Fruit fly (Drosophila melanogaster): ENCODE results near the gene CG11927.

Gene CG11927

DNA sequence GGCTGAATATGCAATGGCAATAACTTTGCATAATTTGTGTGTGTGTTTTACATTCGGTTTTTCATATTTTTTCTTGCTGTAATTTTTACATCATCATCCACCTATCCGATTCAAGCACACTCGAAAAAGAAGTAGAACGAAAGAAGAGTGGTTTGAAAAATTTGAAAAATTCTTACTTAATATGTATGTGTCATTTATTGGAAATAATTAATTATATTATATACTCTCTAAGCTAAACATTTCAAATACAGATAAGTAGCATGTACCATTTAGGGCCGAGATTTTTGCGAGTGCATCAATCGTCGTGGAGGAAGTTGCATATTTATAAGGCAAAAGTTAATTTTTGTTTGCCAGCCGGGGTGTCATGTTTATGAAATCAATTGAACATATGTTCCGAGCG lies 41.5 kb upstream of the CG11927 start (continued):
- TF ChIP-seq MESR4 (GFP tag; optimal IDR thresholded peaks at IDR 0.05) (no peak), croc (GFP tag; conservative IDR thresholded peaks at IDR 0.05) (no peak), pfk (GFP tag; optimal IDR thresholded peaks at IDR 0.05) (no peak), Meics (GFP tag; optimal IDR thresholded peaks at IDR 0.05) (no peak), CG4707 (GFP tag; optimal IDR thresholded peaks at IDR 0.05) (no peak), CG2678 (tag; optimal IDR thresholded peaks at IDR 0.05) (peak; percentile 10), chif (GFP tag; optimal IDR thresholded peaks at IDR 0.05) (no peak), Nf-YC (tag; optimal IDR thresholded peaks at IDR 0.05) (peak; percentile 4), fd102C (GFP tag; optimal IDR thresholded peaks at IDR 0.05) (no peak), CG2129 (GFP tag; IDR thresholded peaks at IDR 0.05; ENCODE audit: partially characterized antibody) (no peak), so (GFP tag; IDR thresholded peaks at IDR 0.05) (peak; percentile 66; the same call in 2 of the 3 replicates), tgo (GFP tag; IDR thresholded peaks at IDR 0.05) (peak; percentile 64; the same call in 2 of the 3 replicates), nom (GFP tag; optimal IDR thresholded peaks at IDR 0.05) (no peak), unc-4 (GFP tag; IDR thresholded peaks at IDR 0.05; ENCODE audit: partially characterized antibody) (no peak), ash1 (GFP tag; optimal IDR thresholded peaks at IDR 0.05) (no peak), toy (GFP tag; IDR thresholded peaks at IDR 0.05) (no peak), CG42726 (GFP tag; IDR thresholded peaks at IDR 0.05; ENCODE audit: partially characterized antibody) (no peak), Atf-2 (GFP tag; optimal IDR thresholded peaks at IDR 0.05) (no peak), dpn (GFP tag; optimal IDR thresholded peaks at IDR 0.05) (no peak), CG8478 (optimal IDR thresholded peaks at IDR 0.05) (no peak), gro (GFP tag; optimal IDR thresholded peaks at IDR 0.05) (no peak), Adf1 (GFP tag; IDR thresholded peaks at IDR 0.05) (no peak), bsh (GFP tag; optimal IDR thresholded peaks at IDR 0.05) (peak in 1 of 2 experiments; percentile 19), CG43689 (GFP tag; IDR thresholded peaks at IDR 0.05) (0 out of 2 replicates have a peak, but pooled peaks have one; percentile 5), HLH3B (GFP tag; IDR thresholded peaks at IDR 0.05) (0 out of 2 replicates have a peak, but pooled peaks have one; percentile 62), CG6272 (GFP tag; IDR thresholded peaks at IDR 0.05) (no peak), CG4424 (GFP tag; optimal IDR thresholded peaks at IDR 0.05) (no peak), Sox102F (GFP tag; optimal IDR thresholded peaks at IDR 0.05) (peak; percentile 61), sens (GFP tag) (peak; percentile 55), dmrt99B (tag; optimal IDR thresholded peaks at IDR 0.05) (peak; percentile 52), zen (tag; optimal IDR thresholded peaks at IDR 0.05) (no peak), Mrtf (GFP tag; IDR thresholded peaks at IDR 0.05) (0 out of 3 replicates have a peak, but pooled peaks have one; percentile 10), CG10565 (GFP tag; optimal IDR thresholded peaks at IDR 0.05) (no peak), CG12744 (GFP tag; optimal IDR thresholded peaks at IDR 0.05) (no peak), Camta (GFP tag; optimal IDR thresholded peaks at IDR 0.05) (no peak), CG10147 (GFP tag; optimal IDR thresholded peaks at IDR 0.05) (no peak), lola (GFP tag; optimal IDR thresholded peaks at IDR 0.05) (no peak), Aef1 (GFP tag; IDR thresholded peaks at IDR 0.05) (peak; percentile 42; the same call in 1 of the 3 replicates), MBD-R2 (GFP tag; IDR thresholded peaks at IDR 0.05) (no peak), Mad (GFP tag; optimal IDR thresholded peaks at IDR 0.05) (no peak), Awh (GFP tag; IDR thresholded peaks at IDR 0.05) (0 out of 2 replicates have a peak, but pooled peaks have one; percentile 27), Lim3 (GFP tag; IDR thresholded peaks at IDR 0.05) (no peak), disco-r (GFP tag; optimal IDR thresholded peaks at IDR 0.05) (no peak), CG14014 (GFP tag; IDR thresholded peaks at IDR 0.05) (peak; percentile 20; the same call in 1 of the 2 replicates), CG2712 (tag; optimal IDR thresholded peaks at IDR 0.05) (peak; percentile 13), jigr1 (GFP tag; IDR thresholded peaks at IDR 0.05) (no peak), CG15601 (tag; optimal IDR thresholded peaks at IDR 0.05) (no peak), sna (GFP tag; IDR thresholded peaks at IDR 0.05; ENCODE audit: partially characterized antibody) (no peak), H2.0 (GFP tag; IDR thresholded peaks at IDR 0.05) (peak; percentile 28; the same call in 1 of the 2 replicates), CG12391 (tag; optimal IDR thresholded peaks at IDR 0.05) (peak; percentile 1), bowl (GFP tag; IDR thresholded peaks at IDR 0.05) (peak; percentile 42; the same call in 1 of the 2 replicates)
